Fruit fly (Drosophila melanogaster) ovary, adult (tissue): Measurements from ENCODE around the gene mRpS21.

Source experiments
- CG17801 ChIP-seq: fragments of 200-800 bp; optimal IDR thresholded peaks from 2 replicates; lab custom pipeline; 2019; ENCODE audit warnings: missing biosample characterization, mild to moderate bottlenecking, missing genetic modification characterization, moderate library complexity; ENCODE audit not compliant: partially characterized antibody

Gene mRpS21

DNA sequence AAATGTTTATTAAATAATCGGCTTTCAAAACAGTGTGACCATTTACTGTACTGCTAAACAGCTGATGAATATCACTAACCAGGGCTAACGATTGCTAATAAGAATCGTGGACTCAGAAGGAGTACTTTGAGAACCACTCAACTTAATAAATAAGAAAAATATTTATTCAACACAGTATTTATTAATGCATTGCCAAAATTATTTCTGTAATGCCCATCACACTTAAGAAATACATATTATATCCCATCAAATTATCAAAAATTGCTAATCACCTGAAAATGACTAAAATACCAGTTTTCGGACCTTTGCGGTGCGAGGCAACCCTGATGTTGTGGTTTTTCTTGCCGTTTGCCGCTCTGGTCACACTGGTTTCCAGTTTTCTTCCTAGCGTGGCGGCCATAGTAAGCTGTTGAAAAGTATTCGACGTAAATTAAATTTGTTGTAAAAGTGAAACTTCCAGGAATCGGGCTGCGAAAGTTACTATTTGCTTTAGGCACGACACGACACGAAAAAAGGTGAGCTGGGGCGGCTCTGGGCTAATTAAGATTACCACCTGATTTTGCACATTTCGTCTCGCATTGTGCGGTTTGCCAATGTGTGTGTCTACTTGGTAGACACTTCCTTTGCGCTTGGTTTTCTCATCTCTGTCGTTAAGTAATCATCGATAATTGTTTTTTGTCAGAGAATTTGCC, at the start of gene mRpS21, which contains the start of gene Droj2:
Gene mRpS21, minus strand, starts transcription at position 66 of the 692 bp plus-strand sequence.
Gene Droj2, plus strand, starts transcription at position 363 of the 692 bp plus-strand sequence.
- TF ChIP-seq CG17801 = peak; percentile 27

DNA sequence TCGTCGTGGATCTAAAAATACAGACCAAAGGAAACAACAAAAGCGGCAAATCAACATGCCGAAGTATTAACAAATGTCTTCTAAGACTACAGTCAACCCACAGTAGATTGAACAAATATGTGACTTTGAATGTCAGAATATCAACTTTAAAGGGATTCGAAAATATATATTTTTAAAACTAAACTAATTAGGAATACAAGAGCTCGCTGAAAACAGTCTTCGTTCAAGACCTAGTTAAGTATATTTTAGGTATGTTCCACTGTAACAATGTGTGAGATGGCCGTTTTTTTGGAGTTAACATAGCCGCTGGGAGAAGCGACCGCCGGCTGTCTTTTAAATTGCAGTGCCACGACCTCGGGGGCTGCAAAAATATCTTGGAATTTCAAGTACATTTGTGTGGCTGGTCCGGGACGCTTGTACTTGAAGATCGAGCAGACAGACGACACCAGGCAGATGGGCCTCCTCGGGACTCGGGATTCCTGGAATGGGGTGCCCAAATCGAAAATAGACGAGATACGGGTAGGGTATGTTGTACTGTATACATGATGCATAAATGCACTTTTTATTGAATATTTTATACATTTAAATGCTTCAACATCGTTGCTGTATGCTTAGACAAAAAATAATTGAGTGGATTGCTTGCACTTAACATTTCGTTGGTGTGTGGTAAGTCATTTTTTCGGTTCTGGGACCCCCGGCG, 46.9 kb upstream of the mRpS21 start:
- TF ChIP-seq CG17801 = no peak

DNA sequence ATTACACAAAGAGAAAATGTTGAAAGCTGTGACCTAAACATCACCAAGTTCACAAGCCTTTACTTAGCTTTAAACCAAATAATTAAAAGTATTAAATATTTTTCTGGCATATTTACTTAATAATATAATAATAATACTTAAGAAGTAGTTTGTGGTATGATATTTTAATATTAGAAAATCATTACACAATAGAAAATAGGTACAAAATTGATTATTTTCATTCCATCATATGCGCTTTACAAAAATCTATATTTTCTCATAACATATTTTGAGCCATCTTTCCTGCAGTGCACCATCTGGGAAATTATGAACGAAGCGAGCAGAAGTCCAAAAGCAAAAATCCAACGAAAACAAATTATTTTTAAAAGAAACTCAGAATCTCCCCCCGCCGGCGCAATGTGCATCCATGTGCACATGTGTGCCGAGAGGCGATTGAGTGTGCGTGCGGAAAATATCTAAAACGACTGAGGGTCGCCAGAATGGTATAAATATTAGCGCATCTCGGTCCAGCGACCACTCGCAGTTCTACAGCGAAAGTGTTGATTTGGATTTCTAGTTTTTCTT, 43.9 kb upstream of the mRpS21 start, which contains the start of gene Act87E:
Gene Act87E, plus strand, starts transcription at position 514 of the 564 bp plus-strand sequence.
- TF ChIP-seq CG17801 = no peak

DNA sequence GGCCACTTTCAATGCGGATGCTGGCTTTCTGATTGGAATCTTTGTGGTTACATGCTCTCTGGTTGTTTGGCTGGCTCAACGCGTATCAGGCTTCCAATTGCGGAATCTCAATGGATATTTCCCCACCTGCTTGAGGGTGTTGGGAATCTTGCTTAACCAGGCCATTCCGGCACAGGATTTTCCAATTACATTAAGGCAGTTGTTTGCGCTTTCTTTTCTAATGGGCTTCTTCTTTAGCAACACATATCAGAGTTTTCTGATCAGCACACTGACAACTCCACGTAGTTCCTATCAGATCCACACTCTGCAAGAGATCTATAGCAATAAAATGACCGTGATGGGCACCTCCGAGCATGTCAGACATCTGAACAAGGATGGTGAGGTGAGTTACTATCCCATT, 40.6 kb upstream of the mRpS21 start:
- TF ChIP-seq CG17801 = no peak

DNA sequence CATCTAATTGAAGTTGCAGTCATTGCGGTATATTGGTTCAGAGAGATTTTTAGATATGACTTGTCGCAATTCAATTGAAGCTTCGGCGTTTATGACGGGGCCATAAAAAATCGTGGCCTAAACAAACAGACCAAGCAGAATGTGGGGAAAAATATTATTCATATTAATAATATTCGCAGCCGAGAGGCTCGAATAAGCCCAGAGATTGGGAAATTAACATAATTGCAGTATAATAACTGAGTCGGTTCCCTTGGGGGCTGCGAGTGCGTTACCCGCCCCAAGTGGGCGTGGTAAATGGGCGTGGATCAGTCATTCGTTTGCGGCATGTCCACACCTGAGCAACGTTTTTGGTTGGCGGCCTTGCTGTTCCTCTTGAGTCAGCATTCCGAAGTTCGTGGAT, 38.4 kb upstream of the mRpS21 start, which contains the start of gene Ir87a:
Gene Ir87a, plus strand, starts transcription at position 301 of the 400 bp plus-strand sequence.
- no peak for TF ChIP-seq CG17801

DNA sequence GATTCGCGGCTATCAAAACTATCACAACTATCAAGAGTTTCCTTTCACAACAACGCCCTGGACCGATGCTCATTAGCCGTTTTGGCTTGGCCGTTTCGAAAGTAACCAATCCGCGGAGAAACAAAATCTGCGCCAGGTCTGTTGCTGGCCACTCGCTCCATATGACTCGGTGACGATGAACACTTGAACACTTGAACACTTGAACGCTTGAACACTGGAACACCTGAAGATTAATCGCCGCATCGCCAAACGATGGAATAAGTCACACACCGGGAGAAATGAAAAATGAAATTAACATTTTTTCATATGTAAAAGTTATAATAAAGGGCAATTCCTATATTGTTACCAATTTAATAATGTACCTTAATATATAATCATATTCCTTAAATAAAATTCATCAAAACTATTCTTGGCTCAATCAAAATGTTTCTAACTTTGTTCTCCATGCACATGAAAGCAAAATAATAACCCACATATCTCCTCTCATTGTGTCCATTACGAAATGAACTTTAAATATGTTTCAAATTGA, 35.5 kb upstream of the mRpS21 start:
- TF ChIP-seq CG17801 = no peak

DNA sequence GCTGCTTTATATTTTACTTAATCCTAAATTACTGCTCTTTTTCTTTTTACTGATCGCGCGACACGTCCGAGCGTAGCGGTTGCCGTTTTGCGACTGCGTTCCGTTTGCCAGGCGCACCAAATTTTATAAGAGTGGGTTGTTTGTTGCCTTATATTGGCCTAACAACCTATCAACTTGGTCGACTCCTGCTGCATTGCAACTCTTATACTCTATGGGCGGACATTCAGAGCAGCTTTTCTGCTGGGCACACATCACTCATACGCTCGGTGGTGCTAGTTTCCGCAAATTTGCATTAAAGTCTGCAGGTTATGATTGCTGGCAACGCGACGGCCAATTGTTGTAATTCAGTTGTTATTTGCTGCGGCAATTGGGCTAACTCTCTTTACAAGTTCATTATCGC, 33.6 kb upstream of the mRpS21 start, which contains the start of gene yellow-e:
Gene yellow-e, minus strand, starts transcription at position 101 of the 400 bp plus-strand sequence.
- no peak for TF ChIP-seq CG17801

DNA sequence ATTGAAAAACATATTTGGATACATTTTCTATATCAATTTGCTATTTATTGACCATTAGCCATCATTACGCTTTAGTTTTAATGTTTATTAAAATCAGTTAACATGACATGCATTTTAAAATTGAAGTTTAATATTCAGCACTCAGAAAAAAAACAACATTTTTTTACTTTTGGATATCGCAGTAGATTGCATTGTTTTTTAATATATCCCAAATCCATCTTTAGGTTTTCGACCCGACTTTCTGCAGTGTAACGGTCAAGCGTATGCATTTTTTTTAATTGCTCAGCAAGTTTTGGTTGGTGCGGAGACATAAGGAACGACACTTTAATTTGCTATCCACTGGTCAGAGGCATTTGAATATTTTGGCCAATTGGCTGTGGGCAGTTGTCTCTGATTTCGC, 31.1 kb upstream of the mRpS21 start:
- no peak for TF ChIP-seq CG17801

DNA sequence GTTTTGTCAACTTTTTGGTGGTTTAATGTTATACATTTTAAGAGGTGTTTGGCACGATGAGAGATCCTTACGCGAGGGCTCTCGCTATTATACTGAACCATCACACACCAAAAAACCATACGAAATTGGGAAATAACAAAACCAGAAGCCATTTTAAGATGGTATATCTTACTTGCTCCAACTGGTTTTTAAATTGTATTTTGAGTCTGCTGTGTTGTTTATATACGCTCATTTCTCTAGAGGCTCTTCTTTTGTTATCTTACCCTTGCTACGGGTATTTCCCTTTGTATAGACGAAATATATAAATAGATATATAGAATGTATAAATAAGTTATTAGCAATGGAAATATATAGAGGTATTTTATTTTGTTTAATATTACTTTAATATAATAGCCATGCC, 25.3 kb upstream of the mRpS21 start, which contains the start of gene yellow-e2:
Gene yellow-e2, minus strand, starts transcription at position 101 of the 400 bp plus-strand sequence.
- TF ChIP-seq CG17801 = no peak

DNA sequence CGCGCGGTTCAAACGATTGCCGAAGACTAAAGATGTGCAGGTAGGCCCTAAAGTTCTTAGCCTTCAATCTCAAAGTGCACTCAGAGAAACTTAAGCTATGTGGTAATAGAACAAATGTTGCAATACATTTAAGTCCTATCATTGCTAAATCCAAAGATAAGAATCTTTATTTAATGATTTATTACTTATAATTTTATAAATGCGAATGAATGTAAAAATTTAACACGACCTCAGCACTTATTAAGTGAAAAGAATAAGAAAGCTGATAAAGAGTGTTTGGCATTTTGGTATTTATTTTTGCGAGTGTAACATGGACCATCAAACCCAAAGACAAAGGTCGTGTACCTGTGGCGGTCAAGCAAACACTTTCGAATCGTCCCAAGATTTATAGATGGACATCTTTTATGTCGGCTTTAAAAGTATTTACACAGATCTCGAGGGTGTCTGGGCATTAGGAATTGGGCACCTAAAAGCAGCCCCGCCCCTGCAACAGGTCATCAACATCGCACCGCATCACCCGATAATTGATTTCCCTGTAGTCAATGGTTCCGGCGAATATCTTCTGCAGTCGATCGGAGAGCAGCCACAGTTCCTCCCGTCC, 23.3 kb upstream of the mRpS21 start, which contains the start of gene yellow-e3:
Gene yellow-e3, minus strand, starts transcription at position 30 of the 601 bp plus-strand sequence.
- no peak for TF ChIP-seq CG17801

DNA sequence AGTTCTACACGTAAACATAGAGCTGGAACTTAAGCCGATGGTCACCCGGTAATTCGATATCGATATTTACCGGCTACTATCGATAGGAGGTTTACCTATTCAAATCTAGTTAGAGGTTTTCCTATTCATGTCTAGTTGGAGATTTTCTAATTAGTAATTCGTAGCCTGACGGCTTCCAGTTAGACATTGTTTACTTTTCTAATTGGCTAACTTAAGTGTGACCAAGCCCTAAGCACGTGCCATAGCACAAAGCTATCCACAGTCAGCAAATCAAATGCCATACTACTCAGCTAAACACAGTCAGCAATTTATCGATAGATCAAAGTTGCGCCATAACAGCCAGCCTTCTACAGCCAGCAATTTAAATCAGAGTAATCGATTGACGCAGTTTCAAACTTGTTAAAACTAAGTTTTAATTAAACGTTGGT, 21.4 kb upstream of the mRpS21 start, which contains the start of gene Dpm3:
Gene Dpm3, minus strand, starts transcription at position 20 of the 428 bp plus-strand sequence.
- no peak for TF ChIP-seq CG17801

DNA sequence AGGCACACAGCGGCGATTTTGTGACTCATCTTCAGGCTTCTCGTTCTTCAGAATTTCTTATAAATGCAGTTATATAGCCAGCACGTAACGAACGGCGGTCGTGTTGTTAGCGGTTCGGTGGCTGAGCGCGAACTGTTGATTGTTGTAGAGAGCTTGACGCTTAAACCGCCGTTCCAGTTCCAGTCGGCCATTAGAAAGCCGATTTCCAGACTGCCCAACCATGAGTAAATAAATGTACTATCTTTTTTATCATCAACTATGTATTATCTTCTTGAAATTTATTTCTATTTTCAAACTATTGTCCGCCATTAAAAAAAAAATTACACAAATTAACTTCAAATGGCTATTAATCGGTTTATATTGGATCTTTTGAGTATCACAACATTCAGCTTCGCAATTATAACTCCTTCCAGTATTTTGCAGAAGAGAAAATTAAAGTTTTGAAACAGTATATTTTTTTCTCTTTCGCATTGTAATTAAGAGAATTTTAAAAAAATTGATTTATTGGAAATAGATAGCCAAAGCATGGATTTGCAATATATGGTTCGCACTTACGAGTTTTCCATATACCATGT, 20.2 kb upstream of the mRpS21 start, which contains the start of gene GILT1:
Gene GILT1, minus strand, starts transcription at position 141 of the 575 bp plus-strand sequence.
- peak; percentile 27 for TF ChIP-seq CG17801

DNA sequence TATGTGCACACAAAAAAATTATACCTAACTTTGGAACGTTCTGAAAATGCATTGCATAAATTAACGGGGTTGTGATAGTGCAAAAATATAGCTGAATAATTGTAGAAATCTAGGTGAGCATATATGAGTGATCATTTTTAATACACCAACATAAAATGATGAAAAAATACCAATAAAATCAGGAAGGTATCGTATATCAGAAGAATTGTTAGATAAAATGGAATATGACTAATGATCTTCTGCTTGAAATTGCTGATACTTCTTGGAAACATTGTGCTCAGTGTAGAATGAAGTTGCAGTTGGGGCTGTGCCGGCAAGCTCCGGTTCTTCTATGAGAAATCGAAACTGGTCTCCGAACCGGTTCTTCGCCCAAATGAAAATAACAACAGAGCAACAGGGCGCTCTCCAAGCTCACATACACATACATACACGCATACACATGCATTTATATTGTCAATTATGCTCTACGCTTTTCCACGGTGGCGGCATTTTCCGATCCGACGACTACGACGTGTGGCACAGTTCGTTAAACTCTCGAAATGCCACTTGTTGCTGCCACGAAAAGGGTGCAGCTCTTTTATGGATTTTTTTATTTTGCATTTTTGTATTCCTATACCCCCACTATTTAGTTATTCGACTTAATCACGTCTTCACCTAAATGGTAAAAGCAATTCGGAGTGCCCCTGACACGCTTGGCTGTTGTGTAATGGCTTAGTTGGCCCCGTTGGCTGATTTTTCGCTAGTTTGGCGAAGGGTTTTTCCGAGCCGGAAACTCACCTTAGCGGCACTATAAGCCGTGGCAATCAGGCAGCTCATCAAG, 19.5 kb upstream of the mRpS21 start:
- TF ChIP-seq CG17801 = peak; percentile 91

DNA sequence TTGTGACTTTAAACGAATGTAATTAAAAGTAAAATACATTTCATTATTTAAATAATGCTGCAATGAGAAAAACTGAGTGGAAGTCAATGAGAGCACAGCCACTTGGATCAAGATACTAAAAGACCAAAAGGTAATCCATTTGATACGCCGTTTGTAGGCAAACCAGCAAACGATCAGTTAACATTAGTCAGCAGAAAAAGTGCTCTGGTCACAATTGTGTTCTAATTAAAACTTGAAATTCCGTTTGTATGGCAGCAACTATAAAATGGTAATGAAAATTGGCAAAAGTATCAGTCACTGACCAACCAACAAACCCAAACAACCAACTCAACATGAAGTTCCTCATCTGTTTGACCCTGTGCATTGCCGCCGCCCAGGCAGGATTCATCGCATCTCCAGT, 15.9 kb upstream of the mRpS21 start, which contains the start of gene CG14377:
Gene CG14377, plus strand, starts transcription at position 301 of the 400 bp plus-strand sequence.
- TF ChIP-seq CG17801 = no peak

DNA sequence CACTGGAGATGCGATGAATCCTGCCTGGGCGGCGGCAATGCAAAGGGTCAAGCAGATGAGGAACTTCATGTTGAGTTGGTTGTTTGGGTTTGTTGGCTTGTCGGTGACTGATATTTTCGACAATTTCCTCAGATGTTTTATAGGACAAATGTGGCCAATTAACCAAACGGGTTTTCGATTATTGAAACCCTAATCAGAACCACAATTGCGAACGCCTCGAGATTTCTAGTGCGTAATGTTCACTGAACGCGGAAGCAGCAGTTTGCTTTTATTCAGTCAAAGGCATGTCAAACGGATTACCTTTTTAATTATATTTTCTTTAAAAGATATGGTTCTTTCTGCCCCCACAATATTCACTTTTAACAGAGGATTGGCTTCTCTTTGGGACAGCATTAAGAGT, 15.4 kb upstream of the mRpS21 start, which contains the start of gene CG14374:
Gene CG14374, minus strand, starts transcription at position 101 of the 400 bp plus-strand sequence.
- no peak for TF ChIP-seq CG17801
